Worm (Caenorhabditis elegans) whole organism, young adult: ENCODE data around the gene flp-25.

Source experiments
- C06A6.2 ChIP-seq: fragments of 200-800 bp; sonication (Bioruptor generic); conservative IDR thresholded peaks from 2 replicates; pipeline ENCODE4 v1.3.6; 2022; ENCODE audit warnings: missing genetic modification characterization, missing compliant biosample characterization
- D2030.7 ChIP-seq: fragments of 200-800 bp; sonication (Bioruptor generic); IDR thresholded peaks from 2 replicates; pipeline ENCODE4 v1.3.6; 2022; ENCODE audit warnings: missing genetic modification reagents, missing genetic modification characterization, missing compliant biosample characterization
- F10E7.11 ChIP-seq: sonication (generic microtip); optimal IDR thresholded peaks from 2 replicates; lab custom pipeline; 2017; ENCODE audit warnings: mild to moderate bottlenecking, missing genetic modification characterization, moderate library complexity, missing compliant biosample characterization
- F22D6.2 ChIP-seq: sonication (generic microtip); optimal IDR thresholded peaks from 2 replicates; lab custom pipeline; 2016; ENCODE audit warnings: mild to moderate bottlenecking, missing genetic modification characterization, missing compliant biosample characterization
- F37B4.10 ChIP-seq: fragments of 200-800 bp; sonication (Bioruptor generic); IDR thresholded peaks from 2 replicates; pipeline ENCODE4 v1.3.6; 2022; ENCODE audit warnings: missing genetic modification characterization, missing compliant biosample characterization
- F39B2.1 ChIP-seq: fragments of 200-800 bp; sonication (Bioruptor generic); IDR thresholded peaks from 2 replicates; pipeline ENCODE4 v1.3.6; 2022; ENCODE audit warnings: missing genetic modification reagents, missing genetic modification characterization, missing compliant biosample characterization
- F49E8.2 ChIP-seq: sonication (generic microtip); optimal IDR thresholded peaks from 3 replicates; lab custom pipeline; 2017; ENCODE audit warnings: missing genetic modification characterization, mild to moderate bottlenecking, missing compliant biosample characterization, antibody characterized with exemption, moderate library complexity; ENCODE audit not compliant: insufficient read depth
- F52B5.7 ChIP-seq: sonication (generic microtip); optimal IDR thresholded peaks from 2 replicates; lab custom pipeline; 2016; ENCODE audit warnings: mild to moderate bottlenecking, missing genetic modification characterization, missing compliant biosample characterization
- K11D2.4 ChIP-seq: fragments of 200-800 bp; sonication (Bioruptor generic); IDR thresholded peaks from 2 replicates; pipeline ENCODE4 v1.3.6; 2022; ENCODE audit warnings: missing genetic modification reagents, missing genetic modification characterization, missing compliant biosample characterization
- Y53F4B.3 ChIP-seq: fragments of 200-800 bp; sonication (Bioruptor generic); IDR thresholded peaks from 2 replicates; pipeline ENCODE4 v1.3.6; 2022; ENCODE audit warnings: missing genetic modification reagents, missing genetic modification characterization, missing compliant biosample characterization
- Y95B8A.8 ChIP-seq: fragments of 200-800 bp; sonication (Bioruptor generic); IDR thresholded peaks from 2 replicates; pipeline ENCODE4 v1.3.6; 2022; ENCODE audit warnings: missing genetic modification reagents, missing genetic modification characterization, missing compliant biosample characterization
- aptf-3 ChIP-seq: fragments of 200-800 bp; sonication (Bioruptor generic); IDR thresholded peaks from 2 replicates; pipeline ENCODE4 v1.3.6; 2022; ENCODE audit warnings: missing genetic modification characterization, missing compliant biosample characterization
- atf-7 ChIP-seq: sonication (generic microtip); optimal IDR thresholded peaks from 2 replicates; lab custom pipeline; 2017; ENCODE audit warnings: mild to moderate bottlenecking, missing genetic modification characterization, missing compliant biosample characterization
- athp-1 ChIP-seq: sonication (generic microtip); optimal IDR thresholded peaks from 2 replicates; lab custom pipeline; 2017; ENCODE audit warnings: mild to moderate bottlenecking, missing genetic modification characterization, missing compliant biosample characterization
- attf-5 ChIP-seq: fragments of 200-800 bp; sonication (Bioruptor generic); optimal IDR thresholded peaks from 2 replicates; lab custom pipeline; 2018; ENCODE audit warnings: mild to moderate bottlenecking, missing genetic modification characterization, missing compliant biosample characterization
- bed-2 ChIP-seq: fragments of 200-800 bp; sonication (Bioruptor generic); IDR thresholded peaks from 2 replicates; pipeline ENCODE4 v1.3.6; 2022; ENCODE audit warnings: missing genetic modification reagents, missing genetic modification characterization, missing compliant biosample characterization
- cebp-2 ChIP-seq: fragments of 200-800 bp; sonication (Bioruptor generic); IDR thresholded peaks from 2 replicates; pipeline ENCODE4 v1.3.6; 2022; ENCODE audit warnings: missing genetic modification characterization, missing compliant biosample characterization
- ceh-40 ChIP-seq: fragments of 200-800 bp; sonication (Bioruptor generic); IDR thresholded peaks from 2 replicates; pipeline ENCODE4 v1.3.6; 2022; ENCODE audit warnings: missing genetic modification characterization, missing compliant biosample characterization
- die-1 ChIP-seq: sonication (generic microtip); optimal IDR thresholded peaks from 2 replicates; lab custom pipeline; 2016; ENCODE audit warnings: missing genotype, mild to moderate bottlenecking, missing genetic modification characterization, missing compliant biosample characterization
- egl-44 ChIP-seq: fragments of 200-800 bp; sonication (Bioruptor generic); IDR thresholded peaks from 2 replicates; pipeline ENCODE4 v1.3.6; 2022; ENCODE audit warnings: missing genetic modification reagents, missing genetic modification characterization, missing compliant biosample characterization
- gei-17 ChIP-seq: fragments of 200-800 bp; sonication (Bioruptor generic); optimal IDR thresholded peaks from 2 replicates; lab custom pipeline; 2018; ENCODE audit warnings: mild to moderate bottlenecking, missing genetic modification characterization, missing compliant biosample characterization
- hlh-12 ChIP-seq: sonication (generic microtip); optimal IDR thresholded peaks from 2 replicates; lab custom pipeline; 2016; ENCODE audit warnings: missing genetic modification characterization, missing compliant biosample characterization
- lin-40 ChIP-seq: sonication (generic microtip); optimal IDR thresholded peaks from 2 replicates; lab custom pipeline; 2016; ENCODE audit warnings: missing genetic modification characterization, mild to moderate bottlenecking, missing compliant biosample characterization, missing genotype, missing genetic modification reagents
- lin-54 ChIP-seq: fragments of 200-800 bp; sonication (Bioruptor generic); optimal IDR thresholded peaks from 2 replicates; lab custom pipeline; 2018; ENCODE audit warnings: mild to moderate bottlenecking, missing genetic modification characterization, missing compliant biosample characterization
- lsy-27 ChIP-seq: sonication (generic microtip); optimal IDR thresholded peaks from 2 replicates; lab custom pipeline; 2017; ENCODE audit warnings: missing genetic modification characterization, mild to moderate bottlenecking, missing compliant biosample characterization, antibody characterized with exemption, missing genotype, borderline replicate concordance; ENCODE audit not compliant: insufficient read depth
- madf-10 ChIP-seq: sonication (generic microtip); optimal IDR thresholded peaks from 2 replicates; lab custom pipeline; 2016; ENCODE audit warnings: mild to moderate bottlenecking, missing genetic modification characterization, missing compliant biosample characterization
- madf-3 ChIP-seq: fragments of 200-800 bp; sonication (Bioruptor generic); IDR thresholded peaks from 2 replicates; pipeline ENCODE4 v1.3.6; 2022; ENCODE audit warnings: missing genetic modification reagents, missing genetic modification characterization, missing compliant biosample characterization
- madf-8 ChIP-seq: fragments of 200-800 bp; sonication (Bioruptor generic); conservative IDR thresholded peaks from 2 replicates; pipeline ENCODE4 v1.3.6; 2022; ENCODE audit warnings: missing genetic modification reagents, missing genetic modification characterization, missing compliant biosample characterization
- mes-4 ChIP-seq: sonication (generic microtip); optimal IDR thresholded peaks from 2 replicates; lab custom pipeline; 2016; ENCODE audit warnings: missing genotype, missing genetic modification characterization, missing compliant biosample characterization
- mxl-1 ChIP-seq: sonication (generic microtip); optimal IDR thresholded peaks from 2 replicates; lab custom pipeline; 2016; ENCODE audit warnings: missing genetic modification characterization, missing compliant biosample characterization
- nhr-120 ChIP-seq: fragments of 200-800 bp; sonication (Bioruptor generic); IDR thresholded peaks from 2 replicates; pipeline ENCODE4 v1.3.6; 2022; ENCODE audit warnings: missing genetic modification characterization, missing compliant biosample characterization
- nhr-179 ChIP-seq: sonication (generic microtip); optimal IDR thresholded peaks from 2 replicates; lab custom pipeline; 2016; ENCODE audit warnings: mild to moderate bottlenecking, missing genetic modification characterization, missing compliant biosample characterization
- nhr-27 ChIP-seq: fragments of 200-800 bp; sonication (Bioruptor generic); optimal IDR thresholded peaks from 2 replicates; lab custom pipeline; 2018; ENCODE audit warnings: mild to moderate bottlenecking, missing genetic modification characterization, moderate library complexity, missing compliant biosample characterization
- nhr-90 ChIP-seq: sonication (generic microtip); optimal IDR thresholded peaks from 2 replicates; lab custom pipeline; 2016; ENCODE audit warnings: missing genotype, mild to moderate bottlenecking, missing genetic modification characterization, missing compliant biosample characterization
- pbrm-1 ChIP-seq: fragments of 200-800 bp; sonication (Bioruptor generic); IDR thresholded peaks from 2 replicates; pipeline ENCODE4 v1.3.6; 2022; ENCODE audit warnings: missing genetic modification reagents, missing genetic modification characterization, missing compliant biosample characterization
- pha-4 ChIP-seq: fragments of 150-350 bp; sonication (generic microtip); optimal IDR thresholded peaks from 2 replicates; lab custom pipeline; 2014; ENCODE audit warnings: missing biosample characterization, missing genetic modification reagents, missing genetic modification characterization
- rcor-1 ChIP-seq: fragments of 200-800 bp; sonication (Bioruptor generic); IDR thresholded peaks from 2 replicates; pipeline ENCODE4 v1.3.6; 2022; ENCODE audit warnings: missing genetic modification reagents, missing genetic modification characterization, missing compliant biosample characterization
- rec-8 ChIP-seq, 2 experiments: sonication (generic microtip); optimal IDR thresholded peaks; 2 replicates each; lab custom pipeline; 2016; ENCODE audit warnings: mild to moderate bottlenecking in 2 of 2, missing genetic modification characterization in 2 of 2, missing genetic modification reagents in 2 of 2, missing genotype in 2 of 2, missing biosample characterization in 1 of 2, missing compliant biosample characterization in 1 of 2, moderate library complexity in 1 of 2
- rpc-1 ChIP-seq, 2 experiments: fragments of 150-350 bp in 1 of 2; sonication (generic microtip) in 1 of 2; optimal IDR thresholded peaks; 2 replicates each; lab custom pipeline; 2014 to 2018; ENCODE audit warnings: missing biosample characterization in 1 of 2, missing genetic modification characterization in 1 of 2, missing genetic modification reagents in 1 of 2, missing genotype in 1 of 2
- snpc-1.3 ChIP-seq: sonication (generic microtip); optimal IDR thresholded peaks from 2 replicates; lab custom pipeline; 2017; ENCODE audit warnings: missing genetic modification characterization, mild to moderate bottlenecking, missing compliant biosample characterization, antibody characterized with exemption, moderate library complexity, missing genotype, missing genetic modification reagents; ENCODE audit not compliant: insufficient read depth
- snpc-3.4 ChIP-seq: sonication (generic microtip); optimal IDR thresholded peaks from 2 replicates; lab custom pipeline; 2017; ENCODE audit warnings: missing genetic modification characterization, mild to moderate bottlenecking, missing compliant biosample characterization, antibody characterized with exemption, moderate library complexity, missing genotype, missing genetic modification reagents
- snpc-4 ChIP-seq, 5 experiments: fragments of 150-350 bp in 1 of 5; sonication (generic microtip) in 4 of 5; optimal IDR thresholded peaks; 2 replicates each; lab custom pipeline; 2014 to 2018; ENCODE audit warnings: missing genetic modification characterization in 5 of 5, missing biosample characterization in 3 of 5, antibody characterized with exemption in 2 of 5, mild to moderate bottlenecking in 2 of 5, missing compliant biosample characterization in 2 of 5, missing genotype in 2 of 5, moderate library complexity in 2 of 5, missing genetic modification reagents in 1 of 5
- tbx-9 ChIP-seq: sonication (generic microtip); optimal IDR thresholded peaks from 2 replicates; lab custom pipeline; 2016; ENCODE audit warnings: borderline replicate concordance, missing genetic modification characterization, inconsistent platforms, missing compliant biosample characterization
- zfh-2 ChIP-seq: fragments of 200-800 bp; sonication (Bioruptor generic); conservative IDR thresholded peaks from 2 replicates; pipeline ENCODE4 v1.3.6; 2022; ENCODE audit warnings: missing genetic modification reagents, missing genetic modification characterization, missing compliant biosample characterization
- ztf-22 ChIP-seq: fragments of 200-800 bp; sonication (Bioruptor generic); optimal IDR thresholded peaks from 2 replicates; lab custom pipeline; 2018; ENCODE audit warnings: mild to moderate bottlenecking, missing genetic modification characterization, moderate library complexity, missing compliant biosample characterization
- ztf-25 ChIP-seq: fragments of 200-800 bp; sonication (Bioruptor generic); IDR thresholded peaks from 2 replicates; pipeline ENCODE4 v1.3.6; 2022; ENCODE audit warnings: missing genetic modification reagents, missing genetic modification characterization, missing compliant biosample characterization
- ztf-28 ChIP-seq: fragments of 200-800 bp; sonication (Bioruptor generic); IDR thresholded peaks from 2 replicates; pipeline ENCODE4 v1.3.6; 2022; ENCODE audit warnings: missing genetic modification reagents, missing genetic modification characterization, missing compliant biosample characterization

Gene flp-25

ce11 chrIII:9393114-9393780, 31.9 kb downstream of the flp-25 start, which contains the start of the genes gpr-2 and rgr-1 (continued):
- TF ChIP-seq snpc-4 (GFP tag; optimal IDR thresholded peaks at IDR 0.05; lab: Kevin White, UChicago), result no peak
- TF ChIP-seq snpc-4 (tag; optimal IDR thresholded peaks at IDR 0.05; lab: Kevin White, UChicago), result peak in 3 of 4 experiments; percentile 13 to 64 (median 40)
- peak; percentile 57; the same call in 1 of the 2 replicates for TF ChIP-seq pbrm-1 (GFP tag; lab: Robert Waterston, UW)
- no peak for TF ChIP-seq aptf-3 (GFP tag; lab: Robert Waterston, UW)
- TF ChIP-seq K11D2.4 (GFP tag; lab: Robert Waterston, UW), result no peak
- TF ChIP-seq F49E8.2 (tag; lab: Kevin White, UChicago), result peak; percentile 68
- TF ChIP-seq Y95B8A.8 (GFP tag; lab: Robert Waterston, UW), result peak; percentile 86
- peak; percentile 85 for TF ChIP-seq madf-3 (GFP tag; lab: Robert Waterston, UW)
- TF ChIP-seq cebp-2 (GFP tag; lab: Robert Waterston, UW), result no peak
- no peak for TF ChIP-seq athp-1
- no peak for TF ChIP-seq ceh-40 (GFP tag; lab: Robert Waterston, UW)
- no peak for TF ChIP-seq gei-17 (GFP tag; lab: Kevin White, UChicago)
- TF ChIP-seq hlh-12 (tag; lab: Kevin White, UChicago), result no peak
- TF ChIP-seq nhr-120 (GFP tag; lab: Robert Waterston, UW), result no peak
- no peak for TF ChIP-seq C06A6.2
- peak; percentile 83 for TF ChIP-seq lin-54
- no peak for TF ChIP-seq nhr-90 (tag; lab: Kevin White, UChicago)
- no peak for TF ChIP-seq attf-5 (GFP tag; lab: Kevin White, UChicago)
- no peak for TF ChIP-seq rpc-1 (optimal IDR thresholded peaks at IDR 0.05; lab: Kevin White, UChicago)
- TF ChIP-seq rpc-1 (tag; optimal IDR thresholded peaks at IDR 0.05; lab: Kevin White, UChicago), result no peak
- no peak for TF ChIP-seq atf-7 (tag; lab: Kevin White, UChicago)
- peak; percentile 80 for TF ChIP-seq snpc-3.4 (tag; lab: Kevin White, UChicago)
- TF ChIP-seq rec-8 (tag; optimal IDR thresholded peaks at IDR 0.05; lab: Kevin White, UChicago), result no peak
- peak; percentile 89 for TF ChIP-seq D2030.7 (GFP tag; lab: Robert Waterston, UW)
- TF ChIP-seq pha-4 (tag; lab: Kevin White, UChicago), result no peak
- no peak for TF ChIP-seq zfh-2 (GFP tag; lab: Robert Waterston, UW)
- TF ChIP-seq nhr-27, result no peak
- no peak for TF ChIP-seq F22D6.2 (tag; lab: Kevin White, UChicago)
- peak; percentile 96 for TF ChIP-seq madf-8 (GFP tag; lab: Robert Waterston, UW)
- TF ChIP-seq madf-10 (tag; lab: Kevin White, UChicago), result no peak
- TF ChIP-seq lsy-27 (tag; lab: Kevin White, UChicago), result no peak
- no peak for TF ChIP-seq lin-40
- TF ChIP-seq bed-2 (GFP tag; lab: Robert Waterston, UW), result no peak
- no peak for TF ChIP-seq F39B2.1 (GFP tag; lab: Robert Waterston, UW)
- TF ChIP-seq ztf-22 (GFP tag; lab: Kevin White, UChicago), result no peak
- no peak for TF ChIP-seq F10E7.11 (tag; lab: Kevin White, UChicago)
- no peak for TF ChIP-seq die-1 (tag; lab: Kevin White, UChicago)
- TF ChIP-seq egl-44 (GFP tag; lab: Robert Waterston, UW), result no peak
- TF ChIP-seq F37B4.10 (GFP tag; lab: Robert Waterston, UW), result no peak
- TF ChIP-seq tbx-9, result no peak
- peak; percentile 82 for TF ChIP-seq rcor-1
- no peak for TF ChIP-seq mxl-1
- no peak for TF ChIP-seq Y53F4B.3 (GFP tag; lab: Robert Waterston, UW)
- no peak for TF ChIP-seq ztf-25
- TF ChIP-seq ztf-28 (GFP tag; lab: Robert Waterston, UW), result no peak
- no peak for TF ChIP-seq nhr-179
- no peak for TF ChIP-seq mes-4
- TF ChIP-seq F52B5.7 (tag; lab: Kevin White, UChicago), result no peak
- peak; percentile 23 for TF ChIP-seq snpc-1.3
